Worm (Caenorhabditis elegans) whole organism, late embryonic: ENCODE measurements around the gene F47B7.3.

ENCODE experiments used
- ahr-1 ChIP-seq: sonication (generic microtip); optimal IDR thresholded peaks from 2 replicates; lab custom pipeline; 2016; ENCODE audit warnings: missing genetic modification characterization, missing compliant biosample characterization
- ceh-9 ChIP-seq: sonication (generic microtip); optimal IDR thresholded peaks from 2 replicates; lab custom pipeline; 2016; ENCODE audit warnings: mild to moderate bottlenecking, missing genetic modification characterization, inconsistent platforms, missing compliant biosample characterization
- elt-2 ChIP-seq: sonication (generic microtip); optimal IDR thresholded peaks from 2 replicates; lab custom pipeline; 2016; ENCODE audit warnings: missing genetic modification reagents, missing genetic modification characterization, missing compliant biosample characterization
- fkh-10 ChIP-seq: fragments of 150-350 bp; optimal IDR thresholded peaks from 2 replicates; lab custom pipeline; 2014; ENCODE audit warnings: missing biosample characterization, missing genetic modification reagents, missing genetic modification characterization
- hlh-30 ChIP-seq: sonication (generic microtip); optimal IDR thresholded peaks from 2 replicates; lab custom pipeline; 2017; ENCODE audit warnings: antibody characterized with exemption, missing genetic modification characterization, missing compliant biosample characterization; ENCODE audit not compliant: insufficient read depth
- hlh-6 ChIP-seq: sonication (generic microtip); optimal IDR thresholded peaks from 2 replicates; lab custom pipeline; 2016; ENCODE audit warnings: missing genotype, missing genetic modification characterization, missing compliant biosample characterization
- lin-11 ChIP-seq: fragments of 200-800 bp; sonication (Bioruptor generic); optimal IDR thresholded peaks from 2 replicates; lab custom pipeline; 2018; ENCODE audit warnings: mild to moderate bottlenecking, missing genetic modification characterization, missing compliant biosample characterization
- nfya-1 ChIP-seq: sonication (generic microtip); optimal IDR thresholded peaks from 2 replicates; lab custom pipeline; 2017; ENCODE audit warnings: missing genetic modification characterization, mild to moderate bottlenecking, missing compliant biosample characterization, antibody characterized with exemption, moderate library complexity
- pat-9 ChIP-seq: fragments of 200-800 bp; sonication (Bioruptor generic); optimal IDR thresholded peaks from 2 replicates; lab custom pipeline; 2018; ENCODE audit warnings: mild to moderate bottlenecking, missing genetic modification characterization, moderate library complexity, missing compliant biosample characterization
- pha-4 ChIP-seq: fragments of 150-350 bp; optimal IDR thresholded peaks from 2 replicates; lab custom pipeline; 2018; ENCODE audit warnings: missing biosample characterization, missing genetic modification reagents, missing genetic modification characterization
- tbx-2 ChIP-seq: sonication (generic microtip); optimal IDR thresholded peaks from 2 replicates; lab custom pipeline; 2016; ENCODE audit warnings: missing genetic modification characterization, missing compliant biosample characterization
- tbx-7 ChIP-seq: sonication (generic microtip); optimal IDR thresholded peaks from 2 replicates; lab custom pipeline; 2016; ENCODE audit warnings: missing genotype, missing genetic modification characterization, missing compliant biosample characterization
- unc-86 ChIP-seq: sonication (generic microtip); optimal IDR thresholded peaks from 2 replicates; lab custom pipeline; 2016; ENCODE audit warnings: missing genetic modification characterization, missing compliant biosample characterization

ce11 chrX:3788483-3788882, 24.3 kb upstream of the F47B7.3 start:
- TF ChIP-seq tbx-7 (no peak), hlh-30 (tag; lab: Kevin White, UChicago) (no peak), ahr-1 (tag; lab: Kevin White, UChicago) (no peak), pat-9 (tag; lab: Kevin White, UChicago) (no peak), ceh-9 (tag; lab: Kevin White, UChicago) (no peak), fkh-10 (no peak), nfya-1 (tag; lab: Kevin White, UChicago) (no peak), lin-11 (tag; lab: Kevin White, UChicago) (no peak), elt-2 (tag; lab: Kevin White, UChicago) (no peak), hlh-6 (tag; lab: Kevin White, UChicago) (no peak), tbx-2 (tag; lab: Kevin White, UChicago) (peak; percentile 16), pha-4 (tag; lab: Kevin White, UChicago) (no peak), unc-86 (tag; lab: Kevin White, UChicago) (no peak)
